Fruit fly (Drosophila melanogaster) S2 (cell line): ENCODE results near the gene CG3744.

ENCODE experiments used
- CG8478 ChIP-seq: fragments of >200 bp; optimal IDR thresholded peaks from 2 replicates; lab custom pipeline; 2018
- CTCF ChIP-seq, 2 experiments: fragments of >200 bp; optimal IDR thresholded peaks; 2 replicates each; lab custom pipeline; 2018

DNA sequence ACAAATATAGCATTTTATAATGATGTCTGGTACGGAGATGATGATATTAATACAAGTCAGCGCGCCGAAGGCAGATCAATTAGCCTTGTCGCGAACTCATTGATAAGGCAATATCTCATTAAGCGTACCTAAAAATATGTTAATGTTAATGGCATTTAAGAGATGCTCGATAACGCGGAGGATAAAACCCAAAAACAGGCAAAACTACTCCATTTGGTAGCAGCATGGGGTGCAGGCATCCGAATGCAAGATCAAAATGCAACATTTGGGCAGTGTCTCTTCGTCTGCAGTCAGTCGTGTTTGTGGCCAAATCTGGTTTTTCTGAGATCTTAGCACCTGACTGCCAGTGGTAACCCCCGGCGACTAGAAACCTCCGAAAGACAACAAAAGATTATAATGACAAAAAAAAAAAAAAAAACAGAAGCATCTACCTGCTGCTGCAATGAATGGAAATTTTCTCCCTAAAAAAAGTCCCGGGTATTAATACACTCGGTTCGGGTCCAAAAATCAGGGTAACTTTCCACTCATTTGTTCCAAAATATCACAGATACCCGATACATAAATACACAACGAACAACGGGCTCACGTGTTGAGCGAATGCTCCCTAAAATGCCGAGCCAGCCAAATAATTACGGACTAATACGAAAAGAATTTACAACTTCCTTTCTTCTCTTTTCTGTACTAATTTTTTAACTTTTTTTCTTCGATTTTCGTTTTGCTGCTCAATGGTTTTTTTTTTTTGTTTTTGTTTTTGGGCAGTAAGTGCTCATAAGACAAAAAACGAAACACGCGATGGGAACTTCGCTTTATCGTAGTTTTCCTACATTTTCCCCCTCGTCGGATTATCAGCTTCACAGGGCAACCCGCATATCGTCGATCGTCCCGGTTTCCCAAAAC lies 30.3 kb downstream of the CG3744 start:
- TF ChIP-seq CG8478 (lab: Kevin White, UChicago) (no peak), CTCF (optimal IDR thresholded peaks at IDR 0.05; lab: Kevin White, UChicago) (no peak)
